Worm (Caenorhabditis elegans) whole organism, L3 larva: ENCODE measurements around the gene Y67D8B.5.
A peak's percentile ranks its signal among the peaks of the same experiment; 100 is the strongest.

ENCODE experiments used
- R02D3.7 ChIP-seq: fragments of 150-350 bp; optimal IDR thresholded peaks from 2 replicates; lab custom pipeline; 2014; ENCODE audit warnings: missing biosample characterization, missing genetic modification characterization
- ZK546.5 ChIP-seq: sonication (generic microtip); optimal IDR thresholded peaks from 2 replicates; lab custom pipeline; 2017; ENCODE audit warnings: missing biosample characterization, missing genetic modification characterization
- aly-2 ChIP-seq: fragments of 150-350 bp; optimal IDR thresholded peaks from 2 replicates; lab custom pipeline; 2014; ENCODE audit warnings: missing biosample characterization, missing genetic modification characterization
- ama-1 ChIP-seq: fragments of 150-350 bp; optimal IDR thresholded peaks from 2 replicates; lab custom pipeline; 2018
- ceh-16 ChIP-seq: sonication (generic microtip); optimal IDR thresholded peaks from 2 replicates; lab custom pipeline; 2017; ENCODE audit warnings: missing biosample characterization, missing genetic modification characterization
- ceh-28 ChIP-seq: fragments of 150-350 bp; optimal IDR thresholded peaks from 2 replicates; lab custom pipeline; 2014; ENCODE audit warnings: missing biosample characterization, missing genetic modification reagents, missing genetic modification characterization
- ceh-82 ChIP-seq: fragments of 150-350 bp; optimal IDR thresholded peaks from 2 replicates; lab custom pipeline; 2014; ENCODE audit warnings: missing biosample characterization, missing genetic modification characterization
- ceh-9 ChIP-seq: sonication (generic microtip); optimal IDR thresholded peaks from 2 replicates; lab custom pipeline; 2018; ENCODE audit warnings: missing biosample characterization, missing genetic modification characterization
- daf-12 ChIP-seq: fragments of 150-350 bp; optimal IDR thresholded peaks from 2 replicates; lab custom pipeline; 2014; ENCODE audit warnings: missing biosample characterization, missing genetic modification reagents, missing genetic modification characterization
- egl-27 ChIP-seq: sonication (generic microtip); optimal IDR thresholded peaks from 4 replicates; lab custom pipeline; 2017; ENCODE audit warnings: missing biosample characterization, missing genetic modification reagents, missing genetic modification characterization
- egl-5 ChIP-seq: fragments of 150-350 bp; optimal IDR thresholded peaks from 2 replicates; lab custom pipeline; 2017; ENCODE audit warnings: missing biosample characterization, missing genetic modification reagents, missing genetic modification characterization, inconsistent platforms
- elt-1 ChIP-seq: fragments of 150-350 bp; optimal IDR thresholded peaks from 2 replicates; lab custom pipeline; 2014; ENCODE audit warnings: missing biosample characterization, missing genetic modification characterization
- elt-2 ChIP-seq: sonication (generic microtip); optimal IDR thresholded peaks from 2 replicates; lab custom pipeline; 2016; ENCODE audit warnings: missing genetic modification reagents, mild to moderate bottlenecking, missing genetic modification characterization, missing compliant biosample characterization
- elt-3 ChIP-seq, 3 experiments: fragments of 150-350 bp in 1 of 3; sonication (generic microtip) in 2 of 3; optimal IDR thresholded peaks; 2 replicates in 2 of 3; 4 replicates in 1 of 3; lab custom pipeline; 2014 to 2017; ENCODE audit warnings: missing biosample characterization in 3 of 3, missing genetic modification characterization in 3 of 3
- eor-1 ChIP-seq, 2 experiments: fragments of 150-350 bp; optimal IDR thresholded peaks; 2 replicates each; lab custom pipeline; 2014 to 2018; ENCODE audit warnings: missing biosample characterization in 2 of 2, missing genetic modification characterization in 2 of 2
- fkh-10 ChIP-seq: sonication (generic microtip); optimal IDR thresholded peaks from 2 replicates; lab custom pipeline; 2017; ENCODE audit warnings: missing biosample characterization, missing genetic modification reagents, missing genetic modification characterization
- fkh-2 ChIP-seq: fragments of 150-350 bp; optimal IDR thresholded peaks from 2 replicates; lab custom pipeline; 2014; ENCODE audit warnings: missing biosample characterization, missing genetic modification reagents, missing genetic modification characterization
- fos-1 ChIP-seq: fragments of 150-350 bp; optimal IDR thresholded peaks from 2 replicates; lab custom pipeline; 2014; ENCODE audit warnings: missing biosample characterization, missing genetic modification characterization
- hmg-11 ChIP-seq: sonication (generic microtip); optimal IDR thresholded peaks from 2 replicates; lab custom pipeline; 2016; ENCODE audit warnings: missing genetic modification characterization, missing compliant biosample characterization
- jun-1 ChIP-seq: fragments of 150-350 bp; optimal IDR thresholded peaks from 2 replicates; lab custom pipeline; 2014; ENCODE audit warnings: missing biosample characterization, missing genetic modification reagents, missing genetic modification characterization
- lin-15B ChIP-seq: fragments of 150-350 bp; optimal IDR thresholded peaks from 2 replicates; lab custom pipeline; 2014; ENCODE audit warnings: missing biosample characterization, missing genetic modification characterization
- lin-39 ChIP-seq: fragments of 150-350 bp; optimal IDR thresholded peaks from 2 replicates; lab custom pipeline; 2018; ENCODE audit warnings: missing biosample characterization, missing genetic modification reagents, missing genetic modification characterization
- lsy-12 ChIP-seq: sonication (generic microtip); optimal IDR thresholded peaks from 2 replicates; lab custom pipeline; 2016; ENCODE audit warnings: mild to moderate bottlenecking, missing genetic modification characterization, missing compliant biosample characterization
- mdl-1 ChIP-seq: fragments of 150-350 bp; optimal IDR thresholded peaks from 2 replicates; lab custom pipeline; 2014; ENCODE audit warnings: missing biosample characterization, missing genetic modification characterization
- mml-1 ChIP-seq: fragments of 150-350 bp; sonication (generic microtip); optimal IDR thresholded peaks from 3 replicates; lab custom pipeline; 2014; ENCODE audit warnings: missing biosample characterization, missing genetic modification characterization
- nfya-1 ChIP-seq: sonication (generic microtip); optimal IDR thresholded peaks from 2 replicates; lab custom pipeline; 2017; ENCODE audit warnings: missing genetic modification characterization, mild to moderate bottlenecking, missing compliant biosample characterization, antibody characterized with exemption, moderate library complexity; ENCODE audit not compliant: insufficient read depth
- nhr-11 ChIP-seq: fragments of 150-350 bp; optimal IDR thresholded peaks from 2 replicates; lab custom pipeline; 2014; ENCODE audit warnings: missing biosample characterization, missing genetic modification characterization
- nhr-12 ChIP-seq: fragments of 150-350 bp; optimal IDR thresholded peaks from 2 replicates; lab custom pipeline; 2014; ENCODE audit warnings: missing biosample characterization, missing genetic modification characterization
- nhr-23 ChIP-seq: fragments of 150-350 bp; optimal IDR thresholded peaks from 2 replicates; lab custom pipeline; 2014; ENCODE audit warnings: missing biosample characterization, missing genetic modification reagents, missing genetic modification characterization
- nhr-237 ChIP-seq: fragments of 150-350 bp; optimal IDR thresholded peaks from 2 replicates; lab custom pipeline; 2014; ENCODE audit warnings: missing biosample characterization, missing genetic modification characterization
- nhr-25 ChIP-seq: sonication (generic microtip); optimal IDR thresholded peaks from 2 replicates; lab custom pipeline; 2017; ENCODE audit warnings: missing biosample characterization, missing genetic modification characterization
- nhr-28 ChIP-seq: fragments of 150-350 bp; optimal IDR thresholded peaks from 2 replicates; lab custom pipeline; 2014; ENCODE audit warnings: missing biosample characterization, missing genetic modification characterization
- nhr-43 ChIP-seq: sonication (generic microtip); optimal IDR thresholded peaks from 2 replicates; lab custom pipeline; 2016; ENCODE audit warnings: mild to moderate bottlenecking, missing genetic modification characterization, missing compliant biosample characterization; ENCODE audit not compliant: poor library complexity, severe bottlenecking
- nhr-67 ChIP-seq: fragments of 150-350 bp; optimal IDR thresholded peaks from 2 replicates; lab custom pipeline; 2014; ENCODE audit warnings: missing biosample characterization, missing genetic modification characterization
- nhr-76 ChIP-seq: fragments of 150-350 bp; sonication (generic microtip); optimal IDR thresholded peaks from 5 replicates; lab custom pipeline; 2014; ENCODE audit warnings: missing biosample characterization, missing genetic modification characterization
- nhr-77 ChIP-seq: fragments of 150-350 bp; optimal IDR thresholded peaks from 2 replicates; lab custom pipeline; 2014; ENCODE audit warnings: missing biosample characterization, missing genetic modification characterization
- pha-4 ChIP-seq: fragments of 150-350 bp; optimal IDR thresholded peaks from 2 replicates; lab custom pipeline; 2014; ENCODE audit warnings: missing biosample characterization, missing genetic modification reagents, missing genetic modification characterization
- pqm-1 ChIP-seq: fragments of 150-350 bp; optimal IDR thresholded peaks from 2 replicates; lab custom pipeline; 2017; ENCODE audit warnings: missing biosample characterization, missing genetic modification characterization, inconsistent platforms
- sea-2 ChIP-seq: fragments of 150-350 bp; sonication (generic microtip); optimal IDR thresholded peaks from 4 replicates; lab custom pipeline; 2014; ENCODE audit warnings: missing biosample characterization, missing genetic modification reagents, missing genetic modification characterization
- skn-1 ChIP-seq: fragments of 150-350 bp; optimal IDR thresholded peaks from 2 replicates; lab custom pipeline; 2014; ENCODE audit warnings: missing biosample characterization, missing genetic modification characterization
- snpc-4 ChIP-seq: fragments of 150-350 bp; optimal IDR thresholded peaks from 2 replicates; lab custom pipeline; 2014; ENCODE audit warnings: missing biosample characterization, missing genetic modification characterization
- tbx-2 ChIP-seq: sonication (generic microtip); optimal IDR thresholded peaks from 2 replicates; lab custom pipeline; 2016; ENCODE audit warnings: mild to moderate bottlenecking, missing genetic modification characterization, missing compliant biosample characterization
- unc-39 ChIP-seq: sonication (generic microtip); optimal IDR thresholded peaks from 4 replicates; lab custom pipeline; 2017; ENCODE audit warnings: missing biosample characterization, missing genetic modification characterization
- unc-62 ChIP-seq: fragments of 150-350 bp; sonication (generic microtip); optimal IDR thresholded peaks from 4 replicates; lab custom pipeline; 2014; ENCODE audit warnings: missing biosample characterization, missing genetic modification reagents, missing genetic modification characterization
- zag-1 ChIP-seq: fragments of 150-350 bp; optimal IDR thresholded peaks from 2 replicates; lab custom pipeline; 2014; ENCODE audit warnings: missing biosample characterization, missing genetic modification characterization
- ztf-11 ChIP-seq: fragments of 150-350 bp; optimal IDR thresholded peaks from 2 replicates; lab custom pipeline; 2014; ENCODE audit warnings: missing biosample characterization, missing genetic modification characterization
- ztf-4 ChIP-seq: fragments of 150-350 bp; optimal IDR thresholded peaks from 2 replicates; lab custom pipeline; 2014; ENCODE audit warnings: missing biosample characterization, missing genetic modification characterization

The Y67D8B.5 gene

DNA sequence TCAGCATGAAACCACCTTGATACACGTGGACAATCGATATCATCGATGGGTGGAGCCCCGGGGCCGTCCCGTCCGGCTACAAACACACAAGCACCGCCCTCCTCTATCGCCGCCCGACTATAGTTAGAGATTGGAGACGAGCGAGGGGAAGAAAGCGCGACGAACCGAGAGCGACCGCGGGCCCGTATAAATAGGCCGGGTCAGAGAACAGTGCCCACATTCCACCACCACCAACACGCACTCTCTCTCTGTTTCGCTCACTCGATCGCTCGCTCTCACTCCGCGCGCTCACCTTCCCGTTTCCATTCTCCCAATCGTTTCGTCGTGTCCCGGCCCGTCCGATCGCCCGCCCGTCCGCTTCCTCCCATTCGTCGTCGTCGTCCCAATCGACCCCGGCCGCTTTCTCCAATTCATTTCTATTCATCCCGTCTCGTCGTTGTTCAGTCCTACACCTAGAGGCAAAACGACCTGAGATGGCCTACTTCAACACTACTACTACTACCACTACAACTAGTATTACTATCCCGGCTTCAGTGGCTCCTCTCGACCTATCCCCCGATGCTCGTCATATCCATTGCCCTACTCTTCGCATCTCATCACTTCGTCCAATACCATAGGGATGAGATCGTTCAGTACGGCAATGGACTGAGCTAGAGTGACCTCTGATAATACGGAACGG lies 30.7 kb downstream of the Y67D8B.5 start:
- TF ChIP-seq sea-2 (GFP tag; lab: Kevin White, UChicago): no peak
- no peak for TF ChIP-seq aly-2
- TF ChIP-seq nhr-67 (tag; lab: Kevin White, UChicago): no peak
- peak; percentile 51 for TF ChIP-seq hmg-11 (tag; lab: Kevin White, UChicago)
- TF ChIP-seq daf-12 (tag; lab: Kevin White, UChicago): no peak
- no peak for TF ChIP-seq nhr-77 (tag; lab: Kevin White, UChicago)
- TF ChIP-seq fkh-2: no peak
- peak; percentile 24 for TF ChIP-seq lin-15B
- TF ChIP-seq R02D3.7 (tag; lab: Kevin White, UChicago): no peak
- TF ChIP-seq snpc-4 (tag; lab: Kevin White, UChicago): peak; percentile 8
- no peak for TF ChIP-seq elt-1 (tag; lab: Kevin White, UChicago)
- TF ChIP-seq nhr-43 (tag; lab: Kevin White, UChicago): peak; percentile 87
- TF ChIP-seq ztf-11: no peak
- no peak for TF ChIP-seq mml-1 (tag; lab: Kevin White, UChicago)
- no peak for TF ChIP-seq nhr-237 (tag; lab: Kevin White, UChicago)
- TF ChIP-seq skn-1 (tag; lab: Kevin White, UChicago): no peak
- TF ChIP-seq eor-1 (tag; optimal IDR thresholded peaks at IDR 0.05; lab: Kevin White, UChicago): no peak
- TF ChIP-seq elt-3 (tag; optimal IDR thresholded peaks at IDR 0.05; lab: Kevin White, UChicago): no peak
- TF ChIP-seq egl-5: no peak
- peak; percentile 81 for TF ChIP-seq ceh-28 (tag; lab: Kevin White, UChicago)
- no peak for TF ChIP-seq unc-62
- TF ChIP-seq egl-27: no peak
- TF ChIP-seq nhr-11 (tag; lab: Kevin White, UChicago): no peak
- TF ChIP-seq lsy-12 (tag; lab: Kevin White, UChicago): no peak
- peak; percentile 38 for TF ChIP-seq mdl-1
- TF ChIP-seq fkh-10 (GFP tag; lab: Kevin White, UChicago): no peak
- TF ChIP-seq ZK546.5: no peak
- peak; percentile 9 for TF ChIP-seq jun-1 (tag; lab: Kevin White, UChicago)
- peak; percentile 77 for TF ChIP-seq nhr-23 (tag; lab: Kevin White, UChicago)
- peak; percentile 91 for TF ChIP-seq ama-1 (lab: Kevin White, UChicago)
- no peak for TF ChIP-seq zag-1 (tag; lab: Kevin White, UChicago)
- no peak for TF ChIP-seq nhr-28
- peak; percentile 47 for TF ChIP-seq fos-1
- peak; percentile 72 for TF ChIP-seq elt-2 (tag; lab: Kevin White, UChicago)
- TF ChIP-seq nhr-76 (tag; lab: Kevin White, UChicago): no peak
- TF ChIP-seq ceh-9 (tag; lab: Kevin White, UChicago): no peak
- no peak for TF ChIP-seq nhr-12 (tag; lab: Kevin White, UChicago)
- TF ChIP-seq ceh-82 (tag; lab: Kevin White, UChicago): no peak
- peak; percentile 62 for TF ChIP-seq nfya-1 (tag; lab: Kevin White, UChicago)
- peak; percentile 37 for TF ChIP-seq pqm-1 (tag; lab: Kevin White, UChicago)
- peak; percentile 77 for TF ChIP-seq nhr-25 (tag; lab: Kevin White, UChicago)
- TF ChIP-seq pha-4 (tag; lab: Kevin White, UChicago): peak; percentile 44
- no peak for TF ChIP-seq ceh-16 (tag; lab: Kevin White, UChicago)
- TF ChIP-seq lin-39: peak; percentile 35
- no peak for TF ChIP-seq unc-39 (tag; lab: Kevin White, UChicago)
- TF ChIP-seq ztf-4 (tag; lab: Kevin White, UChicago): no peak
- no peak for TF ChIP-seq tbx-2
